Worm (Caenorhabditis elegans) whole organism, late embryonic: ENCODE measurements around the gene daf-3.

ENCODE experiments used
- C08G9.2 ChIP-seq: sonication (generic microtip); optimal IDR thresholded peaks from 2 replicates; lab custom pipeline; 2016; ENCODE audit warnings: mild to moderate bottlenecking, missing genetic modification characterization, moderate library complexity, missing compliant biosample characterization
- F13H6.1 ChIP-seq: sonication (generic microtip); optimal IDR thresholded peaks from 2 replicates; lab custom pipeline; 2016; ENCODE audit warnings: missing genetic modification characterization, missing compliant biosample characterization
- K09A11.1 ChIP-seq: sonication (generic microtip); optimal IDR thresholded peaks from 2 replicates; lab custom pipeline; 2017; ENCODE audit warnings: antibody characterized with exemption, mild to moderate bottlenecking, missing genetic modification characterization, missing compliant biosample characterization; ENCODE audit not compliant: insufficient read depth
- ama-1 ChIP-seq: fragments of 150-350 bp; optimal IDR thresholded peaks from 2 replicates; lab custom pipeline; 2014
- ceh-9 ChIP-seq: sonication (generic microtip); optimal IDR thresholded peaks from 2 replicates; lab custom pipeline; 2016; ENCODE audit warnings: mild to moderate bottlenecking, missing genetic modification characterization, inconsistent platforms, missing compliant biosample characterization
- mec-3 ChIP-seq: sonication (generic microtip); optimal IDR thresholded peaks from 2 replicates; lab custom pipeline; 2016; ENCODE audit warnings: borderline replicate concordance, missing genetic modification characterization, missing compliant biosample characterization
- nfya-1 ChIP-seq: sonication (generic microtip); optimal IDR thresholded peaks from 2 replicates; lab custom pipeline; 2017; ENCODE audit warnings: missing genetic modification characterization, mild to moderate bottlenecking, missing compliant biosample characterization, antibody characterized with exemption, moderate library complexity
- nhr-11 ChIP-seq: fragments of 150-350 bp; optimal IDR thresholded peaks from 2 replicates; lab custom pipeline; 2014; ENCODE audit warnings: missing biosample characterization, missing genetic modification characterization
- pqm-1 ChIP-seq: sonication (generic microtip); optimal IDR thresholded peaks from 2 replicates; lab custom pipeline; 2016; ENCODE audit warnings: missing genetic modification characterization, missing compliant biosample characterization
- tbx-2 ChIP-seq: sonication (generic microtip); optimal IDR thresholded peaks from 2 replicates; lab custom pipeline; 2016; ENCODE audit warnings: missing genetic modification characterization, missing compliant biosample characterization
- tbx-7 ChIP-seq: sonication (generic microtip); optimal IDR thresholded peaks from 2 replicates; lab custom pipeline; 2016; ENCODE audit warnings: missing genotype, missing genetic modification characterization, missing compliant biosample characterization
- unc-55 ChIP-seq: sonication (generic microtip); optimal IDR thresholded peaks from 2 replicates; lab custom pipeline; 2017; ENCODE audit warnings: missing biosample characterization, missing genetic modification reagents, missing genetic modification characterization
- zip-5 ChIP-seq: sonication (generic microtip); optimal IDR thresholded peaks from 2 replicates; lab custom pipeline; 2016; ENCODE audit warnings: missing genetic modification characterization, missing compliant biosample characterization

- TF ChIP-seq nfya-1, result no peak
- TF ChIP-seq nhr-11 (tag; lab: Kevin White, UChicago), result no peak
- no peak for TF ChIP-seq zip-5
- TF ChIP-seq tbx-2 (tag; lab: Kevin White, UChicago), result no peak
- no peak for TF ChIP-seq pqm-1 (tag; lab: Kevin White, UChicago)
- no peak for TF ChIP-seq K09A11.1
- TF ChIP-seq ceh-9 (tag; lab: Kevin White, UChicago), result no peak
- no peak for TF ChIP-seq tbx-7 (tag; lab: Kevin White, UChicago)
- TF ChIP-seq mec-3 (tag; lab: Kevin White, UChicago), result no peak
- TF ChIP-seq C08G9.2, result no peak
- TF ChIP-seq F13H6.1 (tag; lab: Kevin White, UChicago), result no peak
- no peak for TF ChIP-seq ama-1 (lab: Kevin White, UChicago)
- TF ChIP-seq unc-55 (GFP tag; lab: Kevin White, UChicago), result no peak
Observed at ce11 chrX:861378-861777, 36.1 kb upstream of the daf-3 start.
